Worm (Caenorhabditis elegans) whole organism, L1 larva: ENCODE measurements around the gene C14F11.7.

Experiments used
- pqm-1 ChIP-seq: sonication (generic microtip); optimal IDR thresholded peaks from 3 replicates; lab custom pipeline; 2017; ENCODE audit warnings: missing biosample characterization, missing genetic modification characterization
- unc-130 ChIP-seq: fragments of 150-350 bp; optimal IDR thresholded peaks from 2 replicates; lab custom pipeline; 2017; ENCODE audit warnings: missing biosample characterization, missing genetic modification characterization, inconsistent platforms

DNA sequence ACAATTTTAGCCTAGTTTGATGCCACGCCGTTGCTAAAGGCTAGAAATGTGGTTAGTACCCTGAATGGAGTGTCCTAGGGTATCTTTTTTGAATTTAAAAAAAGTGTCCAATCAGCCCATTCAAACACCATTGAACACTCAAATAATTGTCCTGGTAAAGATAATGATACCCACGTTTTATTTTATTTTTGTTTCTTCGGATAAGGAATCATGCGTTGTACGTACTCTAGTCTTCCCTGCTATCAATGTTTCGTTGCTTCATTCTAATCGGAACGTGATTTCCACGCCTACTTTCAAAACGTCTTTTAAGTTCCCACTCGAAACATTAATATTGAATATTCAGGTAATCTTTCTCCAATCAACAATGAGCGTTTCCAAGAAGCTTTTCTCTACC is 32.3 kb upstream of the C14F11.7 start, which contains the start of gene got-2.2:
- TF ChIP-seq unc-130 (tag; lab: Kevin White, UChicago) = no peak
- TF ChIP-seq pqm-1 (tag; lab: Kevin White, UChicago) = no peak
